Worm (Caenorhabditis elegans) whole organism, midembryonic: Measurements from ENCODE around the gene srw-86.

Source experiments
- T22C8.4 ChIP-seq: fragments of 200-800 bp; sonication (Bioruptor generic); IDR thresholded peaks from 2 replicates; pipeline ENCODE4 v1.3.6; 2022; ENCODE audit warnings: missing genetic modification characterization, missing compliant biosample characterization
- flt-1 ChIP-seq: fragments of 200-800 bp; sonication (Bioruptor generic); IDR thresholded peaks from 2 replicates; pipeline ENCODE4 v1.3.6; 2022; ENCODE audit warnings: missing genetic modification characterization, missing compliant biosample characterization
- ztf-23 ChIP-seq: fragments of 200-800 bp; sonication (Bioruptor generic); IDR thresholded peaks from 2 replicates; pipeline ENCODE4 v1.3.6; 2022; ENCODE audit warnings: missing genetic modification reagents, missing genetic modification characterization, missing compliant biosample characterization
- ztf-29 ChIP-seq: fragments of 200-800 bp; sonication (Bioruptor generic); IDR thresholded peaks from 2 replicates; pipeline ENCODE4 v1.3.6; 2022; ENCODE audit warnings: missing genetic modification reagents, missing genetic modification characterization, missing compliant biosample characterization

DNA sequence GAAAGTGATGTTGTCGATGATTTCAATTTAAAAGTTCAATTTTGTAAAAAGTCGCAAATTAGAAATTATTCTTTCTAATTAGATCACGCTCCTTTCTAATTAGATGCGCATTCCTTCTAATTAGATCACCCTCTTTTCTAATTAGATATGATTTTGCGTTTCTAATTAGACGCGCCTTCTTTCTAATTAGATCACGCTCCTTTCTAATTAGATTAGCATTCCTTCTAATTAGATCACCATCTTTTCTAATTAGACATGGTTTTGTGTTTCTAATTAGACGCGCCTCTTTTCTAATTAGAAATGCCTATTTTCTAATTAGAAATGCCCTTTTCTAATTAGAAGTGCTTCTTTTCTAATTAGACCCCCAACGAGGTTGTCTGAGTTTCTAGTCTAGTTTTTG lies 43.8 kb downstream of the srw-86 start:
- TF ChIP-seq flt-1 (no peak), ztf-23 (no peak), ztf-29 (GFP tag; lab: Robert Waterston, UW) (no peak), T22C8.4 (GFP tag; lab: Robert Waterston, UW) (no peak)
